Worm (Caenorhabditis elegans) whole organism, L2 larva: Measurements from ENCODE around the gene fbxc-21.

Source experiments
- R02D3.7 ChIP-seq: fragments of 150-350 bp; optimal IDR thresholded peaks from 2 replicates; lab custom pipeline; 2014; ENCODE audit warnings: missing biosample characterization, missing genetic modification characterization
- alr-1 ChIP-seq: fragments of 150-350 bp; optimal IDR thresholded peaks from 2 replicates; lab custom pipeline; 2014; ENCODE audit warnings: missing biosample characterization, missing genetic modification characterization
- ama-1 ChIP-seq: fragments of 150-350 bp; optimal IDR thresholded peaks from 2 replicates; lab custom pipeline; 2018; ENCODE audit warnings: inconsistent platforms
- nhr-12 ChIP-seq: fragments of 150-350 bp; optimal IDR thresholded peaks from 2 replicates; lab custom pipeline; 2014; ENCODE audit warnings: missing biosample characterization, missing genetic modification characterization
- nhr-25 ChIP-seq: fragments of 150-350 bp; sonication (generic microtip); optimal IDR thresholded peaks from 3 replicates; lab custom pipeline; 2014; ENCODE audit warnings: missing biosample characterization, missing genetic modification characterization
- nhr-6 ChIP-seq: fragments of 150-350 bp; optimal IDR thresholded peaks from 2 replicates; lab custom pipeline; 2014; ENCODE audit warnings: missing biosample characterization, missing genetic modification characterization
- snpc-4 ChIP-seq: fragments of 150-350 bp; optimal IDR thresholded peaks from 2 replicates; lab custom pipeline; 2014; ENCODE audit warnings: missing biosample characterization, missing genetic modification characterization
- unc-39 ChIP-seq: fragments of 150-350 bp; optimal IDR thresholded peaks from 2 replicates; lab custom pipeline; 2014; ENCODE audit warnings: missing biosample characterization, missing genetic modification characterization
- unc-62 ChIP-seq: fragments of 150-350 bp; optimal IDR thresholded peaks from 2 replicates; lab custom pipeline; 2014; ENCODE audit warnings: missing biosample characterization, missing genetic modification reagents, missing genetic modification characterization
- ztf-4 ChIP-seq: fragments of 150-350 bp; optimal IDR thresholded peaks from 2 replicates; lab custom pipeline; 2014; ENCODE audit warnings: missing biosample characterization, missing genetic modification characterization

DNA sequence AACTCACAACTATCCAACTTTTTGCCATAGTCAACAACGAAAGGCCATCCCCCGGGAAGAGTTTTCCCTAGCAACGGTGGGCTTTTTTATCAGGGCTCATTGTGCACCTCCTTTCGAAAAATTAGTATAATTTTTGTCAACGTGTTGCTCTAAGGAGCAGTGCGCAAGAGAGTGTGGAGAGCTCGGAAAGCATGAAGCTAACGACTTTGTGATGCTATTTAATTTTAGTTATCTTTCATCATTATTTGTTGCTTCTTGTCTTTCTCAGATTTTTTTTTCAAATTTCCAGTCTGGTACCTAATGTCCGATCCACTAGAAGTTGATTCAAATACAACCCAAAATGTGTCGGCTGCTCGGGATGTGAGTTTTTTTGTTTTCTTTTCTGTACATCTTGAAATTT lies 37.4 kb upstream of the fbxc-21 start, which contains the start of gene ceh-81:
- TF ChIP-seq nhr-25 = no peak
- no peak for TF ChIP-seq nhr-12 (tag; lab: Kevin White, UChicago)
- no peak for TF ChIP-seq unc-62 (GFP tag; lab: Kevin White, UChicago)
- no peak for TF ChIP-seq unc-39 (tag; lab: Kevin White, UChicago)
- TF ChIP-seq R02D3.7 (tag; lab: Kevin White, UChicago) = no peak
- no peak for TF ChIP-seq ama-1
- TF ChIP-seq alr-1 (tag; lab: Kevin White, UChicago) = no peak
- no peak for TF ChIP-seq nhr-6 (tag; lab: Kevin White, UChicago)
- TF ChIP-seq snpc-4 (tag; lab: Kevin White, UChicago) = no peak
- no peak for TF ChIP-seq ztf-4 (tag; lab: Kevin White, UChicago)
